Fruit fly (Drosophila melanogaster) whole organism, wandering third instar larva: ENCODE measurements around the gene MtnD.

ENCODE experiments used
- Abd-B ChIP-seq: fragments of >200 bp; optimal IDR thresholded peaks from 2 replicates; lab custom pipeline; 2017; ENCODE audit warnings: missing biosample characterization, missing genetic modification characterization
- CG32264 ChIP-seq: fragments of 200-800 bp; sonication (Bioruptor generic); optimal IDR thresholded peaks from 2 replicates; lab custom pipeline; 2016; ENCODE audit warnings: missing biosample characterization, missing genetic modification characterization
- CG9705 ChIP-seq: fragments of 200-800 bp; sonication (Bioruptor generic); optimal IDR thresholded peaks from 2 replicates; lab custom pipeline; 2018; ENCODE audit warnings: missing biosample characterization, mild to moderate bottlenecking, missing genetic modification characterization
- CrebA ChIP-seq: fragments of 200-800 bp; sonication (Bioruptor generic); optimal IDR thresholded peaks from 2 replicates; lab custom pipeline; 2016; ENCODE audit warnings: missing biosample characterization, mild to moderate bottlenecking, missing genetic modification characterization, borderline replicate concordance
- Dfd ChIP-seq: fragments of >200 bp; optimal IDR thresholded peaks from 2 replicates; lab custom pipeline; 2017; ENCODE audit warnings: missing biosample characterization, missing genetic modification characterization
- Dif ChIP-seq: fragments of 200-275, 200-300 bp; sonication (Bioruptor generic); optimal IDR thresholded peaks from 2 replicates; lab custom pipeline; 2018; ENCODE audit warnings: missing biosample characterization, missing genetic modification characterization; ENCODE audit not compliant: partially characterized antibody
- GATAd ChIP-seq: sonication (Bioruptor generic); optimal IDR thresholded peaks from 2 replicates; lab custom pipeline; 2016; ENCODE audit warnings: missing biosample characterization, missing genetic modification characterization
- HLH106 ChIP-seq: fragments of 200-800 bp; optimal IDR thresholded peaks from 3 replicates; lab custom pipeline; 2019; ENCODE audit warnings: missing biosample characterization, mild to moderate bottlenecking, missing genetic modification characterization, moderate library complexity
- Hnf4 ChIP-seq: fragments of 200-800 bp; sonication (Bioruptor generic); optimal IDR thresholded peaks from 2 replicates; lab custom pipeline; 2016; ENCODE audit warnings: missing biosample characterization, mild to moderate bottlenecking, missing genetic modification characterization
- Hr78 ChIP-seq: fragments of >200 bp; optimal IDR thresholded peaks from 2 replicates; lab custom pipeline; 2017; ENCODE audit warnings: missing biosample characterization, missing genetic modification characterization
- Hr83 ChIP-seq: fragments of 200-300 bp; sonication (Bioruptor generic); optimal IDR thresholded peaks from 2 replicates; lab custom pipeline; 2016; ENCODE audit warnings: missing biosample characterization, mild to moderate bottlenecking, missing genetic modification characterization, moderate library complexity; ENCODE audit not compliant: poor library complexity, severe bottlenecking
- Jra ChIP-seq: sonication (Bioruptor generic); optimal IDR thresholded peaks from 2 replicates; lab custom pipeline; 2016; ENCODE audit warnings: missing biosample characterization, missing genetic modification characterization
- Mio ChIP-seq: sonication (Bioruptor generic); optimal IDR thresholded peaks from 2 replicates; lab custom pipeline; 2016; ENCODE audit warnings: missing biosample characterization, missing genetic modification characterization
- OdsH ChIP-seq: fragments of 200-800 bp; sonication (Bioruptor generic); optimal IDR thresholded peaks from 2 replicates; lab custom pipeline; 2016; ENCODE audit warnings: missing biosample characterization, mild to moderate bottlenecking, missing genetic modification characterization
- Rel ChIP-seq, 2 experiments: fragments of 200-800 bp; sonication (Bioruptor generic) in 1 of 2; optimal IDR thresholded peaks; 2 replicates in 1 of 2; 3 replicates in 1 of 2; lab custom pipeline; 2016 to 2019; ENCODE audit warnings: mild to moderate bottlenecking in 2 of 2, missing biosample characterization in 2 of 2, missing genetic modification characterization in 2 of 2, moderate library complexity in 1 of 2
- Sp1 ChIP-seq: fragments of 200-800 bp; sonication (Bioruptor generic); optimal IDR thresholded peaks from 3 replicates; lab custom pipeline; 2019; ENCODE audit warnings: missing biosample characterization, mild to moderate bottlenecking, missing genetic modification characterization, moderate library complexity
- Vsx2 ChIP-seq: fragments of 200-300, 225-300 bp; sonication (Bioruptor generic); optimal IDR thresholded peaks from 2 replicates; lab custom pipeline; 2018; ENCODE audit warnings: missing biosample characterization, missing genetic modification characterization; ENCODE audit not compliant: partially characterized antibody
- brk ChIP-seq: fragments of 200-800 bp; sonication (Bioruptor generic); optimal IDR thresholded peaks from 2 replicates; lab custom pipeline; 2016; ENCODE audit warnings: missing biosample characterization, mild to moderate bottlenecking, missing genetic modification characterization
- dmrt93B ChIP-seq: fragments of 200-800 bp; sonication (Bioruptor generic); optimal IDR thresholded peaks from 2 replicates; lab custom pipeline; 2018; ENCODE audit warnings: missing biosample characterization, mild to moderate bottlenecking, missing genetic modification characterization
- dsf ChIP-seq: sonication (Bioruptor generic); optimal IDR thresholded peaks from 2 replicates; lab custom pipeline; 2016; ENCODE audit warnings: missing biosample characterization, missing genetic modification characterization, borderline replicate concordance
- ey ChIP-seq: fragments of 200-800 bp; sonication (Bioruptor generic); optimal IDR thresholded peaks from 2 replicates; lab custom pipeline; 2016; ENCODE audit warnings: missing biosample characterization, missing genetic modification characterization
- foxo ChIP-seq, 2 experiments: fragments of 200-800 bp; sonication (Bioruptor generic); optimal IDR thresholded peaks; 2 replicates in 1 of 2; 3 replicates in 1 of 2; lab custom pipeline; 2016 to 2017; ENCODE audit warnings: missing biosample characterization in 2 of 2, missing genetic modification characterization in 2 of 2
- fru ChIP-seq: fragments of 200-800 bp; sonication (Bioruptor generic); optimal IDR thresholded peaks from 3 replicates; lab custom pipeline; 2016; ENCODE audit warnings: missing biosample characterization, mild to moderate bottlenecking, missing genetic modification characterization
- h ChIP-seq: fragments of 200-800 bp; sonication (Bioruptor generic); optimal IDR thresholded peaks from 3 replicates; lab custom pipeline; 2016; ENCODE audit warnings: missing biosample characterization, mild to moderate bottlenecking, missing genetic modification characterization
- jim ChIP-seq: fragments of 175-275, 200-325 bp; sonication (Bioruptor generic); optimal IDR thresholded peaks from 2 replicates; lab custom pipeline; 2016; ENCODE audit warnings: missing biosample characterization, mild to moderate bottlenecking, missing genetic modification characterization
- lola ChIP-seq: fragments of >200 bp; optimal IDR thresholded peaks from 2 replicates; lab custom pipeline; 2017; ENCODE audit warnings: missing biosample characterization, missing genetic modification characterization
- pan ChIP-seq: fragments of >200 bp; optimal IDR thresholded peaks from 2 replicates; lab custom pipeline; 2017
- psq ChIP-seq: fragments of 200-800 bp; sonication (Bioruptor generic); optimal IDR thresholded peaks from 3 replicates; lab custom pipeline; 2017; ENCODE audit warnings: missing biosample characterization, mild to moderate bottlenecking, missing genetic modification characterization, moderate library complexity
- rgr ChIP-seq: fragments of 200-800 bp; sonication (Bioruptor generic); optimal IDR thresholded peaks from 3 replicates; lab custom pipeline; 2016; ENCODE audit warnings: missing biosample characterization, mild to moderate bottlenecking, missing genetic modification characterization
- sage ChIP-seq: fragments of 200-800 bp; sonication (Bioruptor generic); optimal IDR thresholded peaks from 2 replicates; lab custom pipeline; 2016; ENCODE audit warnings: missing biosample characterization, mild to moderate bottlenecking, missing genetic modification characterization
- sv ChIP-seq: fragments of 200-800 bp; sonication (Bioruptor generic); optimal IDR thresholded peaks from 3 replicates; lab custom pipeline; 2016; ENCODE audit warnings: missing biosample characterization, missing genetic modification characterization
- tai ChIP-seq: sonication (Bioruptor generic); optimal IDR thresholded peaks from 2 replicates; lab custom pipeline; 2016; ENCODE audit warnings: missing biosample characterization, missing genetic modification characterization
- usp ChIP-seq: fragments of >200 bp; optimal IDR thresholded peaks from 2 replicates; lab custom pipeline; 2017; ENCODE audit warnings: missing biosample characterization, missing genetic modification characterization
- woc ChIP-seq: sonication (Bioruptor generic); optimal IDR thresholded peaks from 2 replicates; lab custom pipeline; 2016; ENCODE audit warnings: missing biosample characterization, mild to moderate bottlenecking, missing genetic modification characterization

MtnD gene

dm6 chr3R:20543220-20543619 is 8.5 kb downstream of the MtnD start:
- peak; percentile 37 for TF ChIP-seq psq (GFP tag; lab: Kevin White, UChicago)
- TF ChIP-seq Mio (GFP tag; lab: Kevin White, UChicago) = no peak

- TF ChIP-seq Hr78 (GFP tag; lab: Kevin White, UChicago) = no peak
- no peak for TF ChIP-seq woc (GFP tag; lab: Kevin White, UChicago)
- TF ChIP-seq ey (GFP tag; lab: Kevin White, UChicago) = no peak
- TF ChIP-seq Jra (GFP tag; lab: Kevin White, UChicago) = no peak
These were observed 9.0 kb downstream of the MtnD start for dm6 chr3R:20543719-20544118.

dm6 chr3R:20544952-20545351 is 10.2 kb downstream of the MtnD start:
- TF ChIP-seq brk (peak; percentile 17), Mio (GFP tag; lab: Kevin White, UChicago) (no peak)
- TF ChIP-seq, all 38 proteins: peak for 1

- TF ChIP-seq Dfd (GFP tag; lab: Kevin White, UChicago) = no peak
- TF ChIP-seq Jra (GFP tag; lab: Kevin White, UChicago) = no peak
- no peak for TF ChIP-seq woc (GFP tag; lab: Kevin White, UChicago)
- no peak for TF ChIP-seq Dif
- no peak for TF ChIP-seq tai (GFP tag; lab: Kevin White, UChicago)
- no peak for TF ChIP-seq ey (GFP tag; lab: Kevin White, UChicago)
- TF ChIP-seq Hnf4 = no peak
- no peak for TF ChIP-seq sage (GFP tag; lab: Kevin White, UChicago)
- no peak for TF ChIP-seq usp (GFP tag; lab: Kevin White, UChicago)
- TF ChIP-seq CG32264 = no peak
- no peak for TF ChIP-seq GATAd
- TF ChIP-seq CrebA (GFP tag; lab: Kevin White, UChicago) = no peak
- TF ChIP-seq HLH106 (tag; lab: Kevin White, UChicago) = peak; percentile 6
- no peak for TF ChIP-seq CG9705 (GFP tag; lab: Kevin White, UChicago)
- TF ChIP-seq jim (GFP tag; lab: Kevin White, UChicago) = no peak
- no peak for TF ChIP-seq Hr83
- TF ChIP-seq dmrt93B (GFP tag; lab: Kevin White, UChicago) = no peak
- TF ChIP-seq Vsx2 (GFP tag; lab: Kevin White, UChicago) = no peak
- TF ChIP-seq fru = peak; percentile 3
- TF ChIP-seq Hr78 (GFP tag; lab: Kevin White, UChicago) = no peak
- TF ChIP-seq rgr = peak; percentile 9
- TF ChIP-seq Abd-B = no peak
- TF ChIP-seq Sp1 = no peak
- TF ChIP-seq h (GFP tag; lab: Kevin White, UChicago) = no peak
- TF ChIP-seq OdsH (GFP tag; lab: Kevin White, UChicago) = no peak
- no peak for TF ChIP-seq lola (GFP tag; lab: Kevin White, UChicago)
- no peak for TF ChIP-seq brk
- no peak for TF ChIP-seq Mio (GFP tag; lab: Kevin White, UChicago)
- peak; percentile 3 for TF ChIP-seq psq (GFP tag; lab: Kevin White, UChicago)
- no peak for TF ChIP-seq pan (lab: Kevin White, UChicago)
- TF ChIP-seq foxo (GFP tag; optimal IDR thresholded peaks at IDR 0.05; lab: Kevin White, UChicago) = peak in 1 of 2 experiments; percentile 15
These were observed 10.9 kb downstream of the MtnD start for dm6 chr3R:20545678-20546077.

dm6 chr3R:20546662-20547620 is 12.2 kb downstream of the MtnD start:
- no peak for TF ChIP-seq Rel (GFP tag; optimal IDR thresholded peaks at IDR 0.05; lab: Kevin White, UChicago)
- TF ChIP-seq Rel (tag; optimal IDR thresholded peaks at IDR 0.05; lab: Kevin White, UChicago) = peak; percentile 21
- TF ChIP-seq usp (GFP tag; lab: Kevin White, UChicago) = no peak
- TF ChIP-seq fru = no peak
- TF ChIP-seq rgr = no peak
- TF ChIP-seq GATAd = no peak
- no peak for TF ChIP-seq brk
- TF ChIP-seq h (GFP tag; lab: Kevin White, UChicago) = peak; percentile 24
- no peak for TF ChIP-seq psq (GFP tag; lab: Kevin White, UChicago)
- no peak for TF ChIP-seq Dfd (GFP tag; lab: Kevin White, UChicago)
- TF ChIP-seq dsf = no peak
- TF ChIP-seq sv (GFP tag; lab: Kevin White, UChicago) = no peak
- peak in 1 of 2 experiments; percentile 27 for TF ChIP-seq foxo (GFP tag; optimal IDR thresholded peaks at IDR 0.05; lab: Kevin White, UChicago)
- TF ChIP-seq, all 38 proteins: peak for 3
